Fruit fly (Drosophila melanogaster) whole organism, pupa: ENCODE measurements around the gene mRpL14.
A peak's percentile ranks its signal among the peaks of the same experiment; 100 is the strongest.

Experiments
- CG12605 ChIP-seq: fragments of 200-800 bp; sonication (Bioruptor generic); IDR thresholded peaks from 2 replicates; pipeline ENCODE4 v1.3.6; 2022; ENCODE audit warnings: missing biosample characterization, missing genetic modification characterization
- CG13204 ChIP-seq: fragments of 200-800 bp; sonication (Bioruptor generic); optimal IDR thresholded peaks from 2 replicates; lab custom pipeline; 2018; ENCODE audit warnings: missing biosample characterization, mild to moderate bottlenecking, missing genetic modification characterization, moderate library complexity
- CG15710 ChIP-seq: fragments of 200-800 bp; sonication (Bioruptor generic); optimal IDR thresholded peaks from 2 replicates; lab custom pipeline; 2018; ENCODE audit warnings: missing biosample characterization, mild to moderate bottlenecking, missing genetic modification characterization, moderate library complexity
- CG17806 ChIP-seq: fragments of 200-800 bp; sonication (Bioruptor generic); optimal IDR thresholded peaks from 2 replicates; lab custom pipeline; 2018; ENCODE audit warnings: missing biosample characterization, mild to moderate bottlenecking, missing genetic modification characterization, moderate library complexity
- CG34367 ChIP-seq: fragments of 200-800 bp; sonication (Bioruptor generic); optimal IDR thresholded peaks from 2 replicates; lab custom pipeline; 2018; ENCODE audit warnings: missing biosample characterization, mild to moderate bottlenecking, missing genetic modification characterization
- CG4496 ChIP-seq: fragments of 200-800 bp; sonication (Bioruptor generic); IDR thresholded peaks from 3 replicates; pipeline ENCODE4 v1.3.6; 2022; ENCODE audit warnings: missing biosample characterization, missing genetic modification characterization
- CG8159 ChIP-seq: fragments of 200-800 bp; sonication (Bioruptor generic); optimal IDR thresholded peaks from 3 replicates; lab custom pipeline; 2018; ENCODE audit warnings: missing biosample characterization, mild to moderate bottlenecking, missing genetic modification characterization, moderate library complexity
- CG9948 ChIP-seq: fragments of 200-800 bp; sonication (Bioruptor generic); optimal IDR thresholded peaks from 2 replicates; lab custom pipeline; 2018; ENCODE audit warnings: missing biosample characterization, mild to moderate bottlenecking, missing genetic modification characterization, moderate library complexity
- D1 ChIP-seq: fragments of 200-800 bp; sonication (Bioruptor generic); optimal IDR thresholded peaks from 2 replicates; lab custom pipeline; 2018; ENCODE audit warnings: missing biosample characterization, mild to moderate bottlenecking, missing genetic modification characterization, moderate library complexity
- EcR ChIP-seq: fragments of 200-800 bp; sonication (Bioruptor generic); optimal IDR thresholded peaks from 3 replicates; lab custom pipeline; 2019; ENCODE audit warnings: missing biosample characterization, missing genetic modification characterization, mild to moderate bottlenecking, moderate library complexity, missing genetic modification reagents
- Ets98B ChIP-seq: fragments of 200-800 bp; sonication (Bioruptor generic); IDR thresholded peaks from 2 replicates; pipeline ENCODE4 v1.3.6; 2022; ENCODE audit warnings: missing biosample characterization, missing genetic modification characterization
- Pif1A ChIP-seq: fragments of 200-800 bp; sonication (Bioruptor generic); optimal IDR thresholded peaks from 3 replicates; lab custom pipeline; 2016; ENCODE audit warnings: missing biosample characterization, missing genetic modification characterization
- Pif1B ChIP-seq: fragments of 200-800 bp; sonication (Bioruptor generic); optimal IDR thresholded peaks from 3 replicates; lab custom pipeline; 2016; ENCODE audit warnings: missing biosample characterization, missing genetic modification characterization
- Snoo ChIP-seq: fragments of 200-800 bp; sonication (Bioruptor generic); optimal IDR thresholded peaks from 3 replicates; lab custom pipeline; 2017; ENCODE audit warnings: missing biosample characterization, mild to moderate bottlenecking, missing genetic modification characterization, inconsistent platforms

dm6 chrX:2317347-2317832 is 27.1 kb downstream of the mRpL14 start:
- peak; percentile 22 for TF ChIP-seq Pif1A (GFP tag; lab: Kevin White, UChicago)
- TF ChIP-seq CG13204: peak; percentile 42
- TF ChIP-seq CG4496: no peak
- no peak for TF ChIP-seq CG9948 (tag; lab: Kevin White, UChicago)
- peak; percentile 45 for TF ChIP-seq Pif1B (GFP tag; lab: Kevin White, UChicago)
- TF ChIP-seq Snoo (tag; lab: Kevin White, UChicago): no peak
- no peak for TF ChIP-seq CG15710 (tag; lab: Kevin White, UChicago)
- peak; percentile 50; the same call in 1 of the 2 replicates for TF ChIP-seq Ets98B
- peak; percentile 72 for TF ChIP-seq EcR (GFP tag; lab: Kevin White, UChicago)
- TF ChIP-seq D1 (tag; lab: Kevin White, UChicago): no peak
- TF ChIP-seq CG34367 (tag; lab: Kevin White, UChicago): no peak
- TF ChIP-seq CG17806 (tag; lab: Kevin White, UChicago): no peak
- TF ChIP-seq CG8159 (tag; lab: Kevin White, UChicago): no peak
- peak; percentile 48 for TF ChIP-seq CG12605 (GFP tag; lab: Robert Waterston, UW)
